Worm (Caenorhabditis elegans) whole organism, mixed stage, embryonic: ENCODE measurements around the gene T08G3.6.

Source experiments
- blmp-1 ChIP-seq: fragments of 150-350 bp; optimal IDR thresholded peaks from 2 replicates; lab custom pipeline; 2014; ENCODE audit warnings: missing biosample characterization, missing genetic modification characterization
- ceh-43 ChIP-seq: fragments of 200-800 bp; sonication (Bioruptor generic); optimal IDR thresholded peaks from 2 replicates; lab custom pipeline; 2018; ENCODE audit warnings: mild to moderate bottlenecking, missing genetic modification characterization, moderate library complexity, missing compliant biosample characterization
- ces-1 ChIP-seq: fragments of 150-350 bp; optimal IDR thresholded peaks from 2 replicates; lab custom pipeline; 2014; ENCODE audit warnings: missing biosample characterization, missing genetic modification reagents, missing genetic modification characterization
- elt-1 ChIP-seq: sonication (generic microtip); optimal IDR thresholded peaks from 2 replicates; lab custom pipeline; 2017; ENCODE audit warnings: missing genetic modification characterization, mild to moderate bottlenecking, missing compliant biosample characterization, antibody characterized with exemption, moderate library complexity, borderline replicate concordance; ENCODE audit not compliant: insufficient read depth
- lin-13 ChIP-seq: fragments of 150-350 bp; optimal IDR thresholded peaks from 2 replicates; lab custom pipeline; 2014; ENCODE audit warnings: missing biosample characterization, missing genetic modification characterization
- lsy-2 ChIP-seq: fragments of 150-350 bp; optimal IDR thresholded peaks from 2 replicates; lab custom pipeline; 2014; ENCODE audit warnings: missing biosample characterization, missing genetic modification characterization
- mls-2 ChIP-seq: sonication (generic microtip); optimal IDR thresholded peaks from 2 replicates; lab custom pipeline; 2016; ENCODE audit warnings: mild to moderate bottlenecking, missing genetic modification characterization, moderate library complexity, missing compliant biosample characterization
- nhr-12 ChIP-seq: fragments of 150-350 bp; optimal IDR thresholded peaks from 2 replicates; lab custom pipeline; 2014; ENCODE audit warnings: missing biosample characterization, missing genetic modification characterization
- nhr-2 ChIP-seq: fragments of 150-350 bp; optimal IDR thresholded peaks from 2 replicates; lab custom pipeline; 2014; ENCODE audit warnings: missing biosample characterization, missing genetic modification characterization
- pha-4 ChIP-seq: fragments of 150-350 bp; optimal IDR thresholded peaks from 2 replicates; lab custom pipeline; 2018; ENCODE audit warnings: missing biosample characterization, missing genetic modification reagents, missing genetic modification characterization
- unc-39 ChIP-seq: fragments of 150-350 bp; optimal IDR thresholded peaks from 2 replicates; lab custom pipeline; 2014; ENCODE audit warnings: missing biosample characterization, missing genetic modification characterization
- ztf-11 ChIP-seq: fragments of 150-350 bp; optimal IDR thresholded peaks from 2 replicates; lab custom pipeline; 2014; ENCODE audit warnings: missing biosample characterization, missing genetic modification characterization

- no peak for TF ChIP-seq ceh-43
- no peak for TF ChIP-seq unc-39 (tag; lab: Kevin White, UChicago)
- no peak for TF ChIP-seq mls-2 (tag; lab: Kevin White, UChicago)
- TF ChIP-seq ces-1: no peak
- TF ChIP-seq ztf-11 (tag; lab: Kevin White, UChicago): no peak
- TF ChIP-seq blmp-1 (tag; lab: Kevin White, UChicago): no peak
- TF ChIP-seq lsy-2 (tag; lab: Kevin White, UChicago): no peak
- no peak for TF ChIP-seq elt-1 (tag; lab: Kevin White, UChicago)
- TF ChIP-seq nhr-12 (tag; lab: Kevin White, UChicago): no peak
- no peak for TF ChIP-seq nhr-2
- TF ChIP-seq pha-4 (tag; lab: Kevin White, UChicago): no peak
- TF ChIP-seq lin-13 (tag; lab: Kevin White, UChicago): no peak
These were observed 25.1 kb downstream of the T08G3.6 start, which contains the start of gene srh-138 for ce11 chrV:16470916-16471315.
